Fruit fly (Drosophila melanogaster): ENCODE results near the gene CG17147.

The CG17147 gene

DNA sequence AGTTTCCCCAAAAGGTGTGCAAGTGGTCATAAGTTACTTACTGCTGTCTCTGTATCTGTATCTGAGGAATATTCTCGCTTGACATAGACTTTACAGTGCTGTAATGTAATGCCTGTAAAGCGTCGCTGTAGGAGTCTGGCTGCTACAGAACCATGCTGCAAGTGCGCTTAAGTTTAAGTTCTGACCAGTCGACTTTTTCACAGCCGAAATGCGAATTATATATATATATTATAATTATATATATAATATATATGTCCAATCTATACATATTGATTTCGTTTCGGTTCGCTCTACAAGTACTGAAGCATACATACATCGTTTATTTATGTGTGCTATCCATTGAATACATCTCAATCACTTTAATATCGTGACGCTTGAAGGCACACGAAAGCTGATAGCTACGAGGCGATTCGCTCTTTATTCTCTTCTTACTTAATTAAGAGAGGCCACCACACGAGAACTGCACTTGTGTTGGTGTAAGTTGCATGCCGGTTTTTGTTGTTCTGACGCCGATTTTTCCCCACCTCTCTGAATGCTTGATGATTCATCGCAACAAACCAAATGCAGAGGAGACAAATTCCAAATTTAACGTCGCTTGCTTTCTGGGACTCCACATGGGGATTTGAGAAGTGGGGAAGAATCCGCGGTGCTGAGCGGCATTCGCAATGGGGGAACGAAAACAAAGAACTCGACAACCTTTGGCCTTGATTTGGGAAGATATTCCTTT, 37.3 kb upstream of the CG17147 start (continued):
- TF ChIP-seq CG17328 (GFP tag; IDR thresholded peaks at IDR 0.05) (0 out of 2 replicates have a peak, but pooled peaks have one; percentile 18), schlank (tag; optimal IDR thresholded peaks at IDR 0.05) (no peak), Oaz (GFP tag; IDR thresholded peaks at IDR 0.05) (no peak), oc (tag; optimal IDR thresholded peaks at IDR 0.05) (no peak), BEAF-32 (GFP tag; optimal IDR thresholded peaks at IDR 0.05) (peak; percentile 16), CG15514 (GFP tag; optimal IDR thresholded peaks at IDR 0.05) (no peak), Hr78 (GFP tag; optimal IDR thresholded peaks at IDR 0.05) (peak in 1 of 2 experiments; percentile 36), dimm (GFP tag; IDR thresholded peaks at IDR 0.05) (no peak), CG18262 (tag; optimal IDR thresholded peaks at IDR 0.05) (peak; percentile 2), gsb-n (tag; optimal IDR thresholded peaks at IDR 0.05) (peak; percentile 16), CG15601 (tag; optimal IDR thresholded peaks at IDR 0.05) (peak; percentile 61), CG6254 (GFP tag; optimal IDR thresholded peaks at IDR 0.05) (peak; percentile 1), E2f2 (GFP tag; IDR thresholded peaks at IDR 0.05) (peak; percentile 80), tll (GFP tag; optimal IDR thresholded peaks at IDR 0.05) (no peak), NfI (GFP tag; optimal IDR thresholded peaks at IDR 0.05) (peak; percentile 38), CG3281 (GFP tag; optimal IDR thresholded peaks at IDR 0.05) (no peak), dysf (GFP tag; IDR thresholded peaks at IDR 0.05) (no peak), CG17186 (GFP tag; optimal IDR thresholded peaks at IDR 0.05) (no peak), Drgx (GFP tag; IDR thresholded peaks at IDR 0.05) (no peak), CTCF (GFP tag; optimal IDR thresholded peaks at IDR 0.05) (peak; percentile 27), psq (GFP tag; optimal IDR thresholded peaks at IDR 0.05) (no peak), knrl (GFP tag; IDR thresholded peaks at IDR 0.05; ENCODE audit: partially characterized antibody) (0 out of 3 replicates have a peak, but pooled peaks have one; percentile 38), Hr51 (GFP tag; optimal IDR thresholded peaks at IDR 0.05) (peak in 1 of 2 experiments; percentile 32), chinmo (GFP tag; IDR thresholded peaks at IDR 0.05; ENCODE audit: partially characterized antibody) (peak; percentile 76; the same call in 1 of the 4 replicates), ken (GFP tag; IDR thresholded peaks at IDR 0.05) (no peak), cas (GFP tag; IDR thresholded peaks at IDR 0.05) (no peak), Xbp1 (GFP tag; optimal IDR thresholded peaks at IDR 0.05) (no peak), YL-1 (GFP tag; optimal IDR thresholded peaks at IDR 0.05) (peak; percentile 66), gcm (GFP tag; optimal IDR thresholded peaks at IDR 0.05) (peak; percentile 10), CG2199 (GFP tag; IDR thresholded peaks at IDR 0.05) (peak; percentile 31; the same call in 1 of the 3 replicates), CG14441 (GFP tag; IDR thresholded peaks at IDR 0.05) (no peak), sr (GFP tag; IDR thresholded peaks at IDR 0.05) (no peak), CG10274 (GFP tag; optimal IDR thresholded peaks at IDR 0.05) (no peak), ro (GFP tag; IDR thresholded peaks at IDR 0.05) (no peak), Elba2 (GFP tag; optimal IDR thresholded peaks at IDR 0.05) (no peak), CG43689 (GFP tag; IDR thresholded peaks at IDR 0.05) (no peak), CG15073 (GFP tag; optimal IDR thresholded peaks at IDR 0.05) (no peak), ssp (GFP tag; IDR thresholded peaks at IDR 0.05) (no peak), Taf1 (GFP tag; IDR thresholded peaks at IDR 0.05) (no peak), CG12219 (GFP tag; optimal IDR thresholded peaks at IDR 0.05) (no peak), Sox102F (GFP tag; optimal IDR thresholded peaks at IDR 0.05) (no peak), tin (GFP tag; optimal IDR thresholded peaks at IDR 0.05) (no peak), CG4360 (GFP tag; IDR thresholded peaks at IDR 0.05) (peak; percentile 45; the same call in 1 of the 2 replicates), gcm2 (GFP tag; optimal IDR thresholded peaks at IDR 0.05) (no peak), Ets65A (GFP tag) (peak; percentile 75), onecut (GFP tag; IDR thresholded peaks at IDR 0.05) (no peak), CG4424 (GFP tag; optimal IDR thresholded peaks at IDR 0.05) (no peak), otp (GFP tag; IDR thresholded peaks at IDR 0.05) (no peak), CG2712 (tag; optimal IDR thresholded peaks at IDR 0.05) (peak; percentile 42), CG10366 (GFP tag; IDR thresholded peaks at IDR 0.05) (no peak)

Measured in whole organism, embryonic.